Worm (Caenorhabditis elegans): ENCODE data around the gene nhr-91.

Gene nhr-91

DNA sequence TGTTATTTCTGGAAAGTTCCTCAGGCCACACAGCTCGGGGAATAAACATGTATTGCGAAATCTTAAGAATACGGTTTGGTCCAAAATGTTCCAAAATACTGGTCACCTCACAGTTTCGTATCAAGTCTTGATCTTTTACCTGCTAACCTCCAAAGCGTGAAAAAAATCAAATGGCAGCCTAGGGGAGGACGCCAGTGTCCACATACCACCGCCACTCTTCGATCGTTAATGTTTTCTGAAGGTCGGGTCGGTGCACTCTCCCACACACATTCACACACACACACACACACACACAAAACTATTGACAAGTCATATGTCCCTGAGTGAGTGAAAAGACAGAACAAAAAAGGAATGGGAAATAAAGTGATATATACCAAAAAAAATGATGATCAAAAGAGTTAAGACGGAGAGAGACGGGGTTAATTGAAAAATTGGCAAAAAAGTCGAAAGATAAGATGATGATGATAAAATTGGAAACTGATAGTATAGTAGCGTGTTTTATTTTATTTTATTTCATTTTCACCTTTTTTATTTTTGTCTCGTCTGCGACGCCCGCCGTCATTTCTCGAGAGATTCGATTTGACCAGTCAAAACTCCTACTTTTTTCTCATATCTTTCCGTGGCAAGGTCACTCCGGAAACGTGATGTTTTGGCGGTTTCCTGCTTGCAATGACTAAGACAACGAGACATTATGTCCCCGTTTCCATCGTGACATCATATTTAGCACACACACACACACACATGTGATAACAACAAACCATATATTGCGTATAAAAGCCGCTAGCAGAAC, 30.8 kb downstream of the nhr-91 start, which contains the start of gene Y15E3A.5 (continued):
- no peak; the same call in 1 of the 2 replicates for TF ChIP-seq nhr-41 (GFP tag; IDR thresholded peaks at IDR 0.05)
- TF ChIP-seq madf-9 (GFP tag; conservative IDR thresholded peaks at IDR 0.05) = no peak
- no peak for TF ChIP-seq ZK337.2 (GFP tag; IDR thresholded peaks at IDR 0.05)
- TF ChIP-seq daf-16 (GFP tag; optimal IDR thresholded peaks at IDR 0.05) = no peak
- TF ChIP-seq daf-16 (tag; optimal IDR thresholded peaks at IDR 0.05) = peak; percentile 67
- TF ChIP-seq mxl-3 (GFP tag; optimal IDR thresholded peaks at IDR 0.05) = no peak
- no peak for TF ChIP-seq lin-15B (tag; optimal IDR thresholded peaks at IDR 0.05)
- TF ChIP-seq nhr-10 (tag; optimal IDR thresholded peaks at IDR 0.05) = peak; percentile 35
- no peak for TF ChIP-seq dmd-9 (GFP tag; IDR thresholded peaks at IDR 0.05)
- peak; percentile 14 for TF ChIP-seq nhr-102 (tag; optimal IDR thresholded peaks at IDR 0.05)
- peak in 1 of 2 experiments; percentile 32 for TF ChIP-seq hif-1 (tag; optimal IDR thresholded peaks at IDR 0.05)
- TF ChIP-seq zfp-2 (tag; optimal IDR thresholded peaks at IDR 0.05) = no peak
- TF ChIP-seq ztf-11 (tag; optimal IDR thresholded peaks at IDR 0.05) = no peak
- TF ChIP-seq spr-3 (GFP tag; optimal IDR thresholded peaks at IDR 0.05) = no peak
- no peak for TF ChIP-seq fos-1 (tag; optimal IDR thresholded peaks at IDR 0.05)
- no peak for TF ChIP-seq ctbp-1 (GFP tag; IDR thresholded peaks at IDR 0.05)
- no peak for TF ChIP-seq ceh-32 (tag; optimal IDR thresholded peaks at IDR 0.05; ENCODE audit: poor library complexity)
- TF ChIP-seq ces-1 (GFP tag; optimal IDR thresholded peaks at IDR 0.05) = no peak
- TF ChIP-seq lin-39 (tag; optimal IDR thresholded peaks at IDR 0.05) = no peak
- no peak for TF ChIP-seq ceh-82 (tag; optimal IDR thresholded peaks at IDR 0.05)
- TF ChIP-seq lin-29 (GFP tag; IDR thresholded peaks at IDR 0.05) = no peak
- no peak for TF ChIP-seq aly-2 (tag; optimal IDR thresholded peaks at IDR 0.05)
- no peak for TF ChIP-seq F49E8.2 (tag; optimal IDR thresholded peaks at IDR 0.05; ENCODE audit: borderline replicate concordance)
- no peak for TF ChIP-seq ztf-7 (tag; optimal IDR thresholded peaks at IDR 0.05)
- peak; percentile 64; the same call in 1 of the 2 replicates for TF ChIP-seq tra-1 (GFP tag; IDR thresholded peaks at IDR 0.05)
- TF ChIP-seq lin-13 (GFP tag; optimal IDR thresholded peaks at IDR 0.05) = no peak
- TF ChIP-seq lir-3 (tag; optimal IDR thresholded peaks at IDR 0.05) = no peak
- TF ChIP-seq nhr-11 (tag; optimal IDR thresholded peaks at IDR 0.05) = peak; percentile 37
- TF ChIP-seq nhr-237 (tag; optimal IDR thresholded peaks at IDR 0.05) = no peak
- TF ChIP-seq daf-8 (GFP tag; IDR thresholded peaks at IDR 0.05) = no peak
- TF ChIP-seq nhr-48 (tag; optimal IDR thresholded peaks at IDR 0.05) = peak; percentile 29
- peak in 1 of 2 experiments; percentile 85 for TF ChIP-seq unc-62 (GFP tag; optimal IDR thresholded peaks at IDR 0.05 in 1 of 2)
- no peak for TF ChIP-seq unc-62 (tag; optimal IDR thresholded peaks at IDR 0.05)
- no peak for TF ChIP-seq zag-1 (tag; optimal IDR thresholded peaks at IDR 0.05)
- TF ChIP-seq sdz-12 (GFP tag; optimal IDR thresholded peaks at IDR 0.05) = no peak
- TF ChIP-seq Y48G9A.11 (GFP tag; IDR thresholded peaks at IDR 0.05) = no peak
- no peak for TF ChIP-seq D1046.2 (GFP tag; IDR thresholded peaks at IDR 0.05)
- no peak for TF ChIP-seq F26F4.8 (GFP tag; conservative IDR thresholded peaks at IDR 0.05)
- no peak for TF ChIP-seq F10B5.3 (tag; optimal IDR thresholded peaks at IDR 0.05)
- peak; percentile 86 for TF ChIP-seq aha-1 (tag)
- TF ChIP-seq mdt-29 (GFP tag; IDR thresholded peaks at IDR 0.05) = no peak
- no peak for TF ChIP-seq R02D3.7 (tag; optimal IDR thresholded peaks at IDR 0.05)
- no peak for TF ChIP-seq saeg-2 (GFP tag; IDR thresholded peaks at IDR 0.05)
- TF ChIP-seq spr-1 (tag; optimal IDR thresholded peaks at IDR 0.05) = no peak
- no peak for TF ChIP-seq set-16 (GFP tag; IDR thresholded peaks at IDR 0.05)
- peak; percentile 81 for TF ChIP-seq mep-1 (tag; optimal IDR thresholded peaks at IDR 0.05)
- TF ChIP-seq nhr-77 (tag; optimal IDR thresholded peaks at IDR 0.05) = peak; percentile 62
- TF ChIP-seq lsy-2 (tag; optimal IDR thresholded peaks at IDR 0.05) = peak in 1 of 2 experiments; percentile 43
- no peak for TF ChIP-seq hmg-1.1 (GFP tag; IDR thresholded peaks at IDR 0.05)
- peak; percentile 3 for TF ChIP-seq ama-1 (optimal IDR thresholded peaks at IDR 0.05)
- no peak for TF ChIP-seq ZK546.5 (tag; optimal IDR thresholded peaks at IDR 0.05)

Measured in whole organism, L4 larva.